Worm (Caenorhabditis elegans) whole organism, L3 larva: Measurements from ENCODE around the gene srd-44.

Source experiments
- ama-1 ChIP-seq: fragments of 150-350 bp; optimal IDR thresholded peaks from 2 replicates; lab custom pipeline; 2018
- ceh-16 ChIP-seq: sonication (generic microtip); optimal IDR thresholded peaks from 2 replicates; lab custom pipeline; 2017; ENCODE audit warnings: missing biosample characterization, missing genetic modification characterization
- elt-3 ChIP-seq, 3 experiments: fragments of 150-350 bp in 1 of 3; sonication (generic microtip) in 2 of 3; optimal IDR thresholded peaks; 2 replicates in 2 of 3; 4 replicates in 1 of 3; lab custom pipeline; 2014 to 2017; ENCODE audit warnings: missing biosample characterization in 3 of 3, missing genetic modification characterization in 3 of 3
- fkh-10 ChIP-seq: sonication (generic microtip); optimal IDR thresholded peaks from 2 replicates; lab custom pipeline; 2017; ENCODE audit warnings: missing biosample characterization, missing genetic modification reagents, missing genetic modification characterization
- nhr-11 ChIP-seq: fragments of 150-350 bp; optimal IDR thresholded peaks from 2 replicates; lab custom pipeline; 2014; ENCODE audit warnings: missing biosample characterization, missing genetic modification characterization
- unc-62 ChIP-seq: fragments of 150-350 bp; sonication (generic microtip); optimal IDR thresholded peaks from 4 replicates; lab custom pipeline; 2014; ENCODE audit warnings: missing biosample characterization, missing genetic modification reagents, missing genetic modification characterization

DNA sequence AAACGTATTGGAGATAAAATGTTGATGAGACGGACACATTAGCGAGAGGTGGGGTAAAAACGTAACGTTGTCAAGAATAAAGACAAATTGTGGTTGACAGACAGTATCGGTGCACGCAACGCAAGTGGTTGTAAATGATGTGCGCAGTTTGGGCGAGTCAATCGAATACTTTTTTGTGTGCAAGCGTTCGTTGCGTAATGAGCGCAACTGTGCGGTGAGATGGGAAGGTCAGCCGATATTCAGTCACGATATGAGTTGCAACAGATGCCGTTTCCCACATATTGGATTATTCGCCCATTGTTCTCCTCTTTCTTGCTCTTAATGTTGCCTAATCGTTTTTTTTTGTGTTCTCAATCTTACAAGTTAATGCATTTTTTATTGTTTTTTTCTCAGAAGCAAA lies 17.5 kb upstream of the srd-44 start, which contains the start of gene ceh-40:
- TF ChIP-seq ama-1 (lab: Kevin White, UChicago) (no peak), elt-3 (tag; optimal IDR thresholded peaks at IDR 0.05; lab: Kevin White, UChicago) (no peak), ceh-16 (tag; lab: Kevin White, UChicago) (no peak), unc-62 (GFP tag; lab: Kevin White, UChicago) (no peak), nhr-11 (tag; lab: Kevin White, UChicago) (no peak), fkh-10 (GFP tag; lab: Kevin White, UChicago) (no peak)
